Fruit fly (Drosophila melanogaster): ENCODE measurements around the gene Oli.
A peak's percentile ranks its signal among the peaks of the same experiment; 100 is the strongest.

Oli gene

dm6 chr2L:17582994-17583393 lies 6.0 kb upstream of the Oli start (continued):
- TF ChIP-seq Nf-YB (GFP tag; optimal IDR thresholded peaks at IDR 0.05) (peak; percentile 14), Hmr (GFP tag; optimal IDR thresholded peaks at IDR 0.05) (peak; percentile 40), hkb (optimal IDR thresholded peaks at IDR 0.05) (no peak), hkb (GFP tag; IDR thresholded peaks at IDR 0.05) (no peak), CG2202 (tag; optimal IDR thresholded peaks at IDR 0.05) (peak; percentile 50), CG12769 (tag; optimal IDR thresholded peaks at IDR 0.05) (peak; percentile 24), CG5245 (GFP tag; optimal IDR thresholded peaks at IDR 0.05) (no peak), Camta (GFP tag; optimal IDR thresholded peaks at IDR 0.05) (peak; percentile 40), Vsx1 (GFP tag; optimal IDR thresholded peaks at IDR 0.05) (no peak), wdn (GFP tag; IDR thresholded peaks at IDR 0.05) (no peak), CG8089 (GFP tag; optimal IDR thresholded peaks at IDR 0.05) (peak; percentile 51), CG2875 (GFP tag; optimal IDR thresholded peaks at IDR 0.05) (peak; percentile 0), inv (GFP tag; IDR thresholded peaks at IDR 0.05; ENCODE audit: partially characterized antibody) (no peak), ems (GFP tag; optimal IDR thresholded peaks at IDR 0.05) (peak; percentile 14), CG17359 (tag; optimal IDR thresholded peaks at IDR 0.05) (no peak), Hand (GFP tag; optimal IDR thresholded peaks at IDR 0.05) (no peak), YL-1 (GFP tag; optimal IDR thresholded peaks at IDR 0.05) (no peak), scrt (GFP tag; optimal IDR thresholded peaks at IDR 0.05) (no peak), HHEX (GFP tag; optimal IDR thresholded peaks at IDR 0.05) (no peak), CG18476 (GFP tag; optimal IDR thresholded peaks at IDR 0.05) (peak; percentile 23), CG12299 (tag; optimal IDR thresholded peaks at IDR 0.05) (peak; percentile 24), tx (GFP tag; optimal IDR thresholded peaks at IDR 0.05) (peak; percentile 6), tna (GFP tag; IDR thresholded peaks at IDR 0.05; ENCODE audit: partially characterized antibody) (no peak), caup (GFP tag; optimal IDR thresholded peaks at IDR 0.05; ENCODE audit: severe bottlenecking) (peak; percentile 3), CG3065 (GFP tag; optimal IDR thresholded peaks at IDR 0.05) (no peak), Ssrp (tag; optimal IDR thresholded peaks at IDR 0.05) (peak; percentile 49), CG12391 (tag; optimal IDR thresholded peaks at IDR 0.05) (peak; percentile 62), Atf-2 (GFP tag; optimal IDR thresholded peaks at IDR 0.05) (peak; percentile 38), tio (GFP tag; optimal IDR thresholded peaks at IDR 0.05) (peak; percentile 40), Hsf (GFP tag; optimal IDR thresholded peaks at IDR 0.05) (peak; percentile 21), CG1603 (tag; optimal IDR thresholded peaks at IDR 0.05) (peak; percentile 79), Abd-B (GFP tag; optimal IDR thresholded peaks at IDR 0.05) (peak; percentile 26), gcm (GFP tag; optimal IDR thresholded peaks at IDR 0.05) (peak; percentile 54), ci (GFP tag; IDR thresholded peaks at IDR 0.05) (peak; percentile 57; the same call in 1 of the 3 replicates), Scr (GFP tag; IDR thresholded peaks at IDR 0.05; ENCODE audit: partially characterized antibody) (no peak), seq (GFP tag; IDR thresholded peaks at IDR 0.05) (peak; percentile 19; the same call in 1 of the 2 replicates), CG13624 (GFP tag; optimal IDR thresholded peaks at IDR 0.05) (no peak), btn (GFP tag; optimal IDR thresholded peaks at IDR 0.05) (no peak), CG7786 (GFP tag; optimal IDR thresholded peaks at IDR 0.05) (peak; percentile 2), ap (GFP tag; IDR thresholded peaks at IDR 0.05) (no peak), CG10147 (GFP tag; optimal IDR thresholded peaks at IDR 0.05) (peak; percentile 5), Max (GFP tag; optimal IDR thresholded peaks at IDR 0.05) (no peak), CG7928 (GFP tag; optimal IDR thresholded peaks at IDR 0.05) (no peak), bsh (GFP tag; optimal IDR thresholded peaks at IDR 0.05) (peak in 1 of 2 experiments; percentile 76), her (GFP tag; optimal IDR thresholded peaks at IDR 0.05) (peak; percentile 48), az2 (GFP tag; optimal IDR thresholded peaks at IDR 0.05) (peak; percentile 51), Bteb2 (GFP tag; optimal IDR thresholded peaks at IDR 0.05) (no peak), Side (GFP tag; optimal IDR thresholded peaks at IDR 0.05) (peak; percentile 40), CG10462 (GFP tag; optimal IDR thresholded peaks at IDR 0.05) (peak; percentile 15), dm (GFP tag; optimal IDR thresholded peaks at IDR 0.05) (peak; percentile 11), Hr39 (optimal IDR thresholded peaks at IDR 0.05) (no peak)

Measured in whole organism, embryonic.